Worm (Caenorhabditis elegans) whole organism, L4 larva: ENCODE results near the gene moa-2.

ENCODE experiments used
- D1046.2 ChIP-seq: fragments of 200-800 bp; sonication (Bioruptor generic); IDR thresholded peaks from 2 replicates; pipeline ENCODE4 v1.3.6; 2022; ENCODE audit warnings: missing genetic modification characterization, missing compliant biosample characterization
- F26F4.8 ChIP-seq: fragments of 200-800 bp; sonication (Bioruptor generic); conservative IDR thresholded peaks from 2 replicates; pipeline ENCODE4 v1.3.6; 2022; ENCODE audit warnings: missing genetic modification characterization, missing compliant biosample characterization
- F37D6.2 ChIP-seq: sonication (generic microtip); optimal IDR thresholded peaks from 2 replicates; lab custom pipeline; 2016; ENCODE audit warnings: mild to moderate bottlenecking, missing genetic modification characterization, missing compliant biosample characterization
- F49E8.2 ChIP-seq: sonication (generic microtip); optimal IDR thresholded peaks from 2 replicates; lab custom pipeline; 2016; ENCODE audit warnings: missing compliant biosample characterization, mild to moderate bottlenecking, missing genetic modification characterization, borderline replicate concordance
- Y105C5A.15 ChIP-seq: fragments of 200-800 bp; sonication (Bioruptor generic); IDR thresholded peaks from 2 replicates; pipeline ENCODE4 v1.3.6; 2022; ENCODE audit warnings: missing genetic modification characterization, missing compliant biosample characterization
- Y48G9A.11 ChIP-seq: fragments of 200-800 bp; sonication (Bioruptor generic); IDR thresholded peaks from 2 replicates; pipeline ENCODE4 v1.3.6; 2022; ENCODE audit warnings: missing genetic modification reagents, missing genetic modification characterization, missing compliant biosample characterization
- ZK337.2 ChIP-seq: fragments of 200-800 bp; sonication (Bioruptor generic); IDR thresholded peaks from 2 replicates; pipeline ENCODE4 v1.3.6; 2022; ENCODE audit warnings: missing genetic modification reagents, missing genetic modification characterization, missing compliant biosample characterization
- ZK546.5 ChIP-seq, 2 experiments: sonication (generic microtip); optimal IDR thresholded peaks; 2 replicates each; lab custom pipeline; 2017; ENCODE audit warnings: missing biosample characterization in 2 of 2, missing genetic modification characterization in 2 of 2
- aly-2 ChIP-seq: sonication (generic microtip); optimal IDR thresholded peaks from 2 replicates; lab custom pipeline; 2018; ENCODE audit warnings: missing biosample characterization, missing genetic modification characterization
- ama-1 ChIP-seq: fragments of 150-350 bp; optimal IDR thresholded peaks from 2 replicates; lab custom pipeline; 2014; ENCODE audit warnings: inconsistent platforms, mixed read lengths
- ceh-20 ChIP-seq: fragments of 200-800 bp; sonication (Bioruptor generic); IDR thresholded peaks from 2 replicates; pipeline ENCODE4 v1.3.6; 2022; ENCODE audit warnings: missing genetic modification reagents, missing genetic modification characterization, missing compliant biosample characterization
- ceh-28 ChIP-seq: fragments of 150-350 bp; optimal IDR thresholded peaks from 2 replicates; lab custom pipeline; 2014; ENCODE audit warnings: missing biosample characterization, missing genetic modification reagents, missing genetic modification characterization
- ceh-32 ChIP-seq: sonication (generic microtip); optimal IDR thresholded peaks from 2 replicates; lab custom pipeline; 2016; ENCODE audit warnings: mild to moderate bottlenecking, missing genetic modification characterization, missing compliant biosample characterization; ENCODE audit not compliant: poor library complexity
- ceh-82 ChIP-seq: sonication (generic microtip); optimal IDR thresholded peaks from 2 replicates; lab custom pipeline; 2017; ENCODE audit warnings: missing biosample characterization, missing genetic modification characterization
- ctbp-1 ChIP-seq: fragments of 200-800 bp; sonication (Bioruptor generic); IDR thresholded peaks from 2 replicates; pipeline ENCODE4 v1.3.6; 2022; ENCODE audit warnings: missing genetic modification reagents, missing genetic modification characterization, missing compliant biosample characterization
- dmd-6 ChIP-seq: fragments of 200-800 bp; sonication (Bioruptor generic); IDR thresholded peaks from 2 replicates; pipeline ENCODE4 v1.3.6; 2022; ENCODE audit warnings: missing genetic modification reagents, missing genetic modification characterization, missing compliant biosample characterization
- dmd-8 ChIP-seq: fragments of 200-800 bp; sonication (Bioruptor generic); IDR thresholded peaks from 2 replicates; pipeline ENCODE4 v1.3.6; 2022; ENCODE audit warnings: missing genetic modification characterization, missing compliant biosample characterization
- dve-1 ChIP-seq: sonication (generic microtip); optimal IDR thresholded peaks from 2 replicates; lab custom pipeline; 2017; ENCODE audit warnings: antibody characterized with exemption, mild to moderate bottlenecking, missing genetic modification characterization, missing compliant biosample characterization; ENCODE audit not compliant: insufficient read depth
- egl-43 ChIP-seq: fragments of 200-800 bp; sonication (Bioruptor generic); IDR thresholded peaks from 2 replicates; pipeline ENCODE4 v1.3.6; 2022; ENCODE audit warnings: missing genetic modification reagents, missing genetic modification characterization, missing compliant biosample characterization
- fkh-10 ChIP-seq: fragments of 150-350 bp; optimal IDR thresholded peaks from 2 replicates; lab custom pipeline; 2014; ENCODE audit warnings: missing biosample characterization, missing genetic modification reagents, missing genetic modification characterization
- fos-1 ChIP-seq: fragments of 150-350 bp; optimal IDR thresholded peaks from 2 replicates; lab custom pipeline; 2014; ENCODE audit warnings: missing biosample characterization, missing genetic modification characterization
- hlh-30 ChIP-seq: sonication (generic microtip); optimal IDR thresholded peaks from 2 replicates; lab custom pipeline; 2017; ENCODE audit warnings: antibody characterized with exemption, mild to moderate bottlenecking, missing genetic modification characterization, missing compliant biosample characterization; ENCODE audit not compliant: insufficient read depth
- hmg-1.1 ChIP-seq: fragments of 200-800 bp; sonication (Bioruptor generic); IDR thresholded peaks from 2 replicates; pipeline ENCODE4 v1.3.6; 2022; ENCODE audit warnings: missing genetic modification reagents, missing genetic modification characterization, missing compliant biosample characterization
- lim-7 ChIP-seq: fragments of 200-800 bp; sonication (Bioruptor generic); IDR thresholded peaks from 2 replicates; pipeline ENCODE4 v1.3.6; 2022; ENCODE audit warnings: missing genetic modification characterization, missing compliant biosample characterization
- lin-29 ChIP-seq: fragments of 200-800 bp; sonication (Bioruptor generic); IDR thresholded peaks from 2 replicates; pipeline ENCODE4 v1.3.6; 2022; ENCODE audit warnings: missing genetic modification reagents, missing genetic modification characterization, missing compliant biosample characterization
- lin-39 ChIP-seq: fragments of 150-350 bp; optimal IDR thresholded peaks from 2 replicates; lab custom pipeline; 2014; ENCODE audit warnings: missing biosample characterization, missing genetic modification reagents, missing genetic modification characterization
- madf-5 ChIP-seq, 2 experiments: fragments of 200-800 bp; sonication (Bioruptor generic); IDR thresholded peaks; 2 replicates each; pipeline ENCODE4 v1.3.6; 2022; ENCODE audit warnings: missing compliant biosample characterization in 2 of 2, missing genetic modification characterization in 2 of 2
- mdl-1 ChIP-seq, 2 experiments: fragments of 150-350 bp in 1 of 2; sonication (generic microtip) in 1 of 2; optimal IDR thresholded peaks; 2 replicates each; lab custom pipeline; 2014 to 2017; ENCODE audit warnings: missing biosample characterization in 2 of 2, missing genetic modification characterization in 2 of 2
- mdt-29 ChIP-seq: fragments of 200-800 bp; sonication (Bioruptor generic); IDR thresholded peaks from 2 replicates; pipeline ENCODE4 v1.3.6; 2022; ENCODE audit warnings: missing genetic modification reagents, missing genetic modification characterization, missing compliant biosample characterization
- mep-1 ChIP-seq: fragments of 150-350 bp; sonication (generic microtip); optimal IDR thresholded peaks from 3 replicates; lab custom pipeline; 2014; ENCODE audit warnings: missing biosample characterization, missing genetic modification characterization
- mes-2 ChIP-seq: sonication (generic microtip); optimal IDR thresholded peaks from 2 replicates; lab custom pipeline; 2016; ENCODE audit warnings: missing genotype, mild to moderate bottlenecking, missing genetic modification characterization, missing compliant biosample characterization; ENCODE audit not compliant: poor library complexity, severe bottlenecking
- mxl-2 ChIP-seq: fragments of 200-800 bp; sonication (Bioruptor generic); conservative IDR thresholded peaks from 2 replicates; pipeline ENCODE4 v1.3.6; 2022; ENCODE audit warnings: missing genetic modification reagents, missing genetic modification characterization, missing compliant biosample characterization
- mxl-3 ChIP-seq: fragments of 200-800 bp; sonication (Bioruptor generic); optimal IDR thresholded peaks from 2 replicates; lab custom pipeline; 2018; ENCODE audit warnings: mild to moderate bottlenecking, missing genetic modification characterization, missing compliant biosample characterization
- nhr-237 ChIP-seq: sonication (generic microtip); optimal IDR thresholded peaks from 2 replicates; lab custom pipeline; 2017; ENCODE audit warnings: missing biosample characterization, missing genetic modification characterization
- nhr-25 ChIP-seq: sonication (generic microtip); optimal IDR thresholded peaks from 2 replicates; lab custom pipeline; 2017; ENCODE audit warnings: missing genetic modification characterization, mild to moderate bottlenecking, missing compliant biosample characterization, antibody characterized with exemption, moderate library complexity, borderline replicate concordance; ENCODE audit not compliant: insufficient read depth
- nhr-48 ChIP-seq: sonication (generic microtip); optimal IDR thresholded peaks from 2 replicates; lab custom pipeline; 2016; ENCODE audit warnings: mild to moderate bottlenecking, missing genetic modification characterization, missing compliant biosample characterization
- nhr-77 ChIP-seq: fragments of 150-350 bp; optimal IDR thresholded peaks from 2 replicates; lab custom pipeline; 2014; ENCODE audit warnings: missing biosample characterization, missing genetic modification characterization
- pqm-1 ChIP-seq: sonication (generic microtip); optimal IDR thresholded peaks from 2 replicates; lab custom pipeline; 2017; ENCODE audit warnings: missing biosample characterization, missing genetic modification characterization
- rbr-2 ChIP-seq: sonication (generic microtip); optimal IDR thresholded peaks from 2 replicates; lab custom pipeline; 2016; ENCODE audit warnings: missing genotype, missing genetic modification characterization, missing compliant biosample characterization
- saeg-2 ChIP-seq: fragments of 200-800 bp; sonication (Bioruptor generic); IDR thresholded peaks from 2 replicates; pipeline ENCODE4 v1.3.6; 2022; ENCODE audit warnings: missing genetic modification reagents, missing genetic modification characterization, missing compliant biosample characterization
- set-16 ChIP-seq: fragments of 200-800 bp; sonication (Bioruptor generic); IDR thresholded peaks from 2 replicates; pipeline ENCODE4 v1.3.6; 2022; ENCODE audit warnings: missing genetic modification reagents, missing genetic modification characterization, missing compliant biosample characterization
- snpc-1.2 ChIP-seq: fragments of 200-800 bp; sonication (Bioruptor generic); IDR thresholded peaks from 2 replicates; pipeline ENCODE4 v1.3.6; 2022; ENCODE audit warnings: missing genetic modification reagents, missing genetic modification characterization, missing compliant biosample characterization
- spr-3 ChIP-seq: fragments of 200-800 bp; sonication (Bioruptor generic); optimal IDR thresholded peaks from 2 replicates; lab custom pipeline; 2018; ENCODE audit warnings: mild to moderate bottlenecking, missing genetic modification characterization, missing compliant biosample characterization
- tra-1 ChIP-seq: fragments of 200-800 bp; sonication (Bioruptor generic); IDR thresholded peaks from 2 replicates; pipeline ENCODE4 v1.3.6; 2022; ENCODE audit warnings: missing genetic modification reagents, missing genetic modification characterization, missing compliant biosample characterization
- unc-130 ChIP-seq: sonication (generic microtip); optimal IDR thresholded peaks from 2 replicates; lab custom pipeline; 2016; ENCODE audit warnings: missing genetic modification reagents, missing genetic modification characterization, missing compliant biosample characterization
- unc-39 ChIP-seq: sonication (generic microtip); optimal IDR thresholded peaks from 2 replicates; lab custom pipeline; 2017; ENCODE audit warnings: missing biosample characterization, missing genetic modification characterization
- unc-62 ChIP-seq, 3 experiments: fragments of 150-350 bp in 1 of 3; sonication (generic microtip); optimal IDR thresholded peaks in 2 of 3; peaks in 1 of 3; 1 replicate in 1 of 3; 2 replicates in 2 of 3; lab custom pipeline; 2014 to 2017; ENCODE audit warnings: missing biosample characterization in 3 of 3, missing genetic modification characterization in 3 of 3, missing genetic modification reagents in 3 of 3, missing genotype in 1 of 3
- vab-7 ChIP-seq: fragments of 200-800 bp; sonication (Bioruptor generic); IDR thresholded peaks from 2 replicates; pipeline ENCODE4 v1.3.6; 2022; ENCODE audit warnings: missing genetic modification reagents, missing genetic modification characterization, missing compliant biosample characterization
- zfp-2 ChIP-seq: sonication (generic microtip); optimal IDR thresholded peaks from 2 replicates; lab custom pipeline; 2016; ENCODE audit warnings: mild to moderate bottlenecking, missing genetic modification characterization, missing compliant biosample characterization
- ztf-11 ChIP-seq: fragments of 150-350 bp; optimal IDR thresholded peaks from 2 replicates; lab custom pipeline; 2014; ENCODE audit warnings: missing biosample characterization, missing genetic modification characterization
- ztf-7 ChIP-seq: fragments of 150-350 bp; optimal IDR thresholded peaks from 2 replicates; lab custom pipeline; 2014; ENCODE audit warnings: missing biosample characterization, missing genetic modification characterization

moa-2 gene

ce11 chrII:7695636-7696035 is 3.2 kb downstream of the moa-2 start (continued):
- TF ChIP-seq fos-1 (tag; lab: Kevin White, UChicago), result no peak
- peak; percentile 92 for TF ChIP-seq dmd-6 (GFP tag; lab: Robert Waterston, UW)
- TF ChIP-seq ztf-7 (tag; lab: Kevin White, UChicago), result no peak
- TF ChIP-seq F49E8.2 (tag; lab: Kevin White, UChicago), result no peak
- peak; percentile 17 for TF ChIP-seq hlh-30 (tag; lab: Kevin White, UChicago)
- TF ChIP-seq dmd-8, result no peak
- no peak for TF ChIP-seq mdt-29 (GFP tag; lab: Robert Waterston, UW)
- no peak for TF ChIP-seq lim-7 (GFP tag; lab: Robert Waterston, UW)
- no peak for TF ChIP-seq Y48G9A.11 (GFP tag; lab: Robert Waterston, UW)
- TF ChIP-seq mes-2, result no peak
- peak; percentile 88 for TF ChIP-seq mxl-3
- no peak for TF ChIP-seq ZK337.2 (GFP tag; lab: Robert Waterston, UW)
- no peak for TF ChIP-seq D1046.2 (GFP tag; lab: Robert Waterston, UW)
- no peak for TF ChIP-seq lin-39 (tag; lab: Kevin White, UChicago)
- peak in 1 of 2 experiments; percentile 61 for TF ChIP-seq mdl-1 (tag; optimal IDR thresholded peaks at IDR 0.05; lab: Kevin White, UChicago)
- TF ChIP-seq saeg-2 (GFP tag; lab: Robert Waterston, UW), result 0 out of 2 replicates have a peak, but pooled peaks have one; percentile 35
- TF ChIP-seq nhr-48 (tag; lab: Kevin White, UChicago), result no peak
- no peak for TF ChIP-seq ceh-82 (tag; lab: Kevin White, UChicago)
- TF ChIP-seq rbr-2 (tag; lab: Kevin White, UChicago), result no peak
- TF ChIP-seq mep-1, result no peak
- TF ChIP-seq mxl-2 (GFP tag; lab: Robert Waterston, UW), result no peak
- no peak for TF ChIP-seq ctbp-1 (GFP tag; lab: Robert Waterston, UW)
- peak; percentile 76 for TF ChIP-seq tra-1 (GFP tag; lab: Robert Waterston, UW)
- no peak for TF ChIP-seq hmg-1.1 (GFP tag; lab: Robert Waterston, UW)
- no peak for TF ChIP-seq ztf-11 (tag; lab: Kevin White, UChicago)
- TF ChIP-seq aly-2 (tag; lab: Kevin White, UChicago), result no peak
- peak; percentile 95 for TF ChIP-seq pqm-1
- TF ChIP-seq nhr-77, result peak; percentile 21
- no peak for TF ChIP-seq madf-5 (GFP tag; IDR thresholded peaks at IDR 0.05; lab: Robert Waterston, UW)
- no peak for TF ChIP-seq ama-1 (lab: Kevin White, UChicago)
- no peak for TF ChIP-seq ceh-28 (tag; lab: Kevin White, UChicago)
- peak; percentile 82 for TF ChIP-seq ceh-20 (GFP tag; lab: Robert Waterston, UW)
- no peak for TF ChIP-seq fkh-10 (GFP tag; lab: Kevin White, UChicago)
- TF ChIP-seq nhr-237 (tag; lab: Kevin White, UChicago), result no peak
- peak; percentile 76 for TF ChIP-seq dve-1
- TF ChIP-seq unc-130 (GFP tag; lab: Kevin White, UChicago), result no peak
- TF ChIP-seq ZK546.5 (tag; optimal IDR thresholded peaks at IDR 0.05; lab: Kevin White, UChicago), result no peak
- no peak for TF ChIP-seq Y105C5A.15 (GFP tag; lab: Robert Waterston, UW)
- no peak for TF ChIP-seq unc-39 (tag; lab: Kevin White, UChicago)
- TF ChIP-seq unc-62 (GFP tag; optimal IDR thresholded peaks at IDR 0.05 in 1 of 2; lab: Kevin White, UChicago), result peak in 1 of 2 experiments; percentile 26
- TF ChIP-seq unc-62 (tag; optimal IDR thresholded peaks at IDR 0.05; lab: Kevin White, UChicago), result no peak
- no peak for TF ChIP-seq snpc-1.2 (GFP tag; lab: Robert Waterston, UW)
- TF ChIP-seq lin-29 (GFP tag; lab: Robert Waterston, UW), result no peak
- no peak for TF ChIP-seq zfp-2 (tag; lab: Kevin White, UChicago)
- TF ChIP-seq nhr-25, result no peak
- TF ChIP-seq ceh-32 (tag; lab: Kevin White, UChicago), result no peak
- no peak for TF ChIP-seq spr-3
- TF ChIP-seq F37D6.2 (tag; lab: Kevin White, UChicago), result no peak
- no peak for TF ChIP-seq vab-7 (GFP tag; lab: Robert Waterston, UW)
- TF ChIP-seq set-16, result no peak
- TF ChIP-seq egl-43, result no peak
- no peak for TF ChIP-seq F26F4.8 (GFP tag; lab: Robert Waterston, UW)
